Fruit fly (Drosophila melanogaster): Measurements from ENCODE around the gene RhoGEF3.

Gene RhoGEF3

dm6 chr3L:324486-324885 lies 47.2 kb downstream of the RhoGEF3 start, which contains the start of gene CG32344 (continued):
- TF ChIP-seq bigmax (GFP tag; optimal IDR thresholded peaks at IDR 0.05), result no peak
- TF ChIP-seq E2f2 (GFP tag; IDR thresholded peaks at IDR 0.05), result peak; percentile 90
- TF ChIP-seq sqz (GFP tag; optimal IDR thresholded peaks at IDR 0.05), result peak; percentile 85
- TF ChIP-seq Scr (GFP tag; IDR thresholded peaks at IDR 0.05; ENCODE audit: partially characterized antibody), result peak; percentile 71
- TF ChIP-seq CG10654 (GFP tag; optimal IDR thresholded peaks at IDR 0.05), result no peak
- 0 out of 2 replicates have a peak, but pooled peaks have one; percentile 13 for TF ChIP-seq Rfx (GFP tag; IDR thresholded peaks at IDR 0.05)
- peak; percentile 90 for TF ChIP-seq YL-1 (GFP tag; optimal IDR thresholded peaks at IDR 0.05)
- TF ChIP-seq CG10267 (tag; optimal IDR thresholded peaks at IDR 0.05), result peak; percentile 96
- peak; percentile 82 for TF ChIP-seq BEAF-32 (GFP tag; optimal IDR thresholded peaks at IDR 0.05)
- peak; percentile 67 for TF ChIP-seq HLH4C (GFP tag; IDR thresholded peaks at IDR 0.05; ENCODE audit: partially characterized antibody)
- peak; percentile 72 for TF ChIP-seq sna (GFP tag; IDR thresholded peaks at IDR 0.05; ENCODE audit: partially characterized antibody)
- no peak for TF ChIP-seq dan (GFP tag; IDR thresholded peaks at IDR 0.05)
- TF ChIP-seq Opbp (GFP tag; IDR thresholded peaks at IDR 0.05; ENCODE audit: partially characterized antibody), result peak; percentile 21; the same call in 2 of the 3 replicates
- 0 out of 3 replicates have a peak, but pooled peaks have one; percentile 24 for TF ChIP-seq CG17361 (GFP tag; IDR thresholded peaks at IDR 0.05)
- peak; percentile 44 for TF ChIP-seq CG4617 (GFP tag; optimal IDR thresholded peaks at IDR 0.05; ENCODE audit: borderline replicate concordance)
- TF ChIP-seq CG16863 (GFP tag; optimal IDR thresholded peaks at IDR 0.05), result no peak
- no peak for TF ChIP-seq Dip2 (GFP tag; IDR thresholded peaks at IDR 0.05)
- no peak for TF ChIP-seq Lhr (GFP tag; optimal IDR thresholded peaks at IDR 0.05)
- TF ChIP-seq CG12659 (GFP tag; optimal IDR thresholded peaks at IDR 0.05), result peak; percentile 16
- TF ChIP-seq CG6791 (GFP tag; IDR thresholded peaks at IDR 0.05; ENCODE audit: partially characterized antibody), result peak; percentile 70
- peak; percentile 25 for TF ChIP-seq CG8290 (GFP tag; optimal IDR thresholded peaks at IDR 0.05)
- no peak for TF ChIP-seq CG8290 (tag; optimal IDR thresholded peaks at IDR 0.05)
- no peak for TF ChIP-seq CG12071 (GFP tag; optimal IDR thresholded peaks at IDR 0.05)
- no peak for TF ChIP-seq CG1792 (GFP tag; optimal IDR thresholded peaks at IDR 0.05)
- TF ChIP-seq nerfin-2 (GFP tag; IDR thresholded peaks at IDR 0.05; ENCODE audit: partially characterized antibody), result peak; percentile 12; the same call in 1 of the 2 replicates
- peak; percentile 33 for TF ChIP-seq CG17829 (tag; optimal IDR thresholded peaks at IDR 0.05)
- TF ChIP-seq CG18764 (GFP tag; optimal IDR thresholded peaks at IDR 0.05), result no peak
- no peak for TF ChIP-seq HmgD (GFP tag; optimal IDR thresholded peaks at IDR 0.05)
- TF ChIP-seq CG10209 (GFP tag; optimal IDR thresholded peaks at IDR 0.05), result no peak
- TF ChIP-seq gro (GFP tag; optimal IDR thresholded peaks at IDR 0.05), result peak; percentile 12
- no peak for TF ChIP-seq Hr39 (optimal IDR thresholded peaks at IDR 0.05)
- no peak for TF ChIP-seq gt (GFP tag; IDR thresholded peaks at IDR 0.05)
- peak; percentile 44 for TF ChIP-seq CG14710 (tag; optimal IDR thresholded peaks at IDR 0.05)
- no peak for TF ChIP-seq grau (tag; optimal IDR thresholded peaks at IDR 0.05)
- TF ChIP-seq Stat92E (GFP tag; optimal IDR thresholded peaks at IDR 0.05), result no peak
- TF ChIP-seq dm (GFP tag; optimal IDR thresholded peaks at IDR 0.05), result peak; percentile 97
- TF ChIP-seq org-1 (GFP tag; optimal IDR thresholded peaks at IDR 0.05), result no peak
- TF ChIP-seq CG34224 (GFP tag; IDR thresholded peaks at IDR 0.05; ENCODE audit: partially characterized antibody), result peak; percentile 69
- no peak for TF ChIP-seq CG8765 (GFP tag; IDR thresholded peaks at IDR 0.05)
- peak; percentile 79 for TF ChIP-seq pzg (GFP tag; optimal IDR thresholded peaks at IDR 0.05)
- TF ChIP-seq nmo (GFP tag; optimal IDR thresholded peaks at IDR 0.05), result peak; percentile 16
- no peak for TF ChIP-seq Mad (GFP tag; optimal IDR thresholded peaks at IDR 0.05)
- 0 out of 3 replicates have a peak, but pooled peaks have one; percentile 39 for TF ChIP-seq CG2199 (GFP tag; IDR thresholded peaks at IDR 0.05)
- TF ChIP-seq stwl (tag; optimal IDR thresholded peaks at IDR 0.05), result peak; percentile 81
- TF ChIP-seq HLH3B (GFP tag; IDR thresholded peaks at IDR 0.05), result no peak
- TF ChIP-seq mam (GFP tag; optimal IDR thresholded peaks at IDR 0.05), result peak; percentile 17
- TF ChIP-seq Sry-δ (GFP tag; optimal IDR thresholded peaks at IDR 0.05), result peak; percentile 63
- no peak for TF ChIP-seq chn (GFP tag; optimal IDR thresholded peaks at IDR 0.05)
- peak; percentile 58; the same call in 1 of the 2 replicates for TF ChIP-seq bbx (GFP tag; IDR thresholded peaks at IDR 0.05; ENCODE audit: partially characterized antibody)
- peak; percentile 29; the same call in 1 of the 2 replicates for TF ChIP-seq ato (GFP tag; IDR thresholded peaks at IDR 0.05; ENCODE audit: partially characterized antibody)

Measured in whole organism, embryonic.